Fruit fly (Drosophila melanogaster) whole organism, embryonic: ENCODE results near the gene WASp.
A peak's percentile ranks its signal among the peaks of the same experiment; 100 is the strongest.

ENCODE experiments used
- Ada2b ChIP-seq: fragments of 200-800 bp; sonication (Bioruptor generic); IDR thresholded peaks from 2 replicates; pipeline ENCODE4 v1.3.6; 2022; ENCODE audit warnings: missing biosample characterization, missing genetic modification characterization
- Aef1 ChIP-seq: fragments of 200-800 bp; sonication (Bioruptor generic); IDR thresholded peaks from 3 replicates; pipeline ENCODE4 v1.3.6; 2022; ENCODE audit warnings: missing biosample characterization, missing genetic modification characterization
- CG10267 ChIP-seq: fragments of 200-800 bp; sonication (Bioruptor generic); optimal IDR thresholded peaks from 2 replicates; lab custom pipeline; 2018; ENCODE audit warnings: missing biosample characterization, mild to moderate bottlenecking, missing genetic modification characterization, moderate library complexity
- CG10431 ChIP-seq: fragments of 200-800 bp; sonication (Bioruptor generic); optimal IDR thresholded peaks from 3 replicates; lab custom pipeline; 2018; ENCODE audit warnings: missing biosample characterization, mild to moderate bottlenecking, missing genetic modification characterization
- CG11560 ChIP-seq: fragments of 200-800 bp; sonication (Bioruptor generic); IDR thresholded peaks from 3 replicates; pipeline ENCODE4 v1.3.6; 2022; ENCODE audit warnings: missing biosample characterization, missing genetic modification characterization
- CG11696 ChIP-seq: fragments of 200-800 bp; sonication (Bioruptor generic); IDR thresholded peaks from 2 replicates; pipeline ENCODE4 v1.3.6; 2022; ENCODE audit warnings: missing biosample characterization, missing genetic modification characterization
- CG12659 ChIP-seq: fragments of 200-800 bp; sonication (Bioruptor generic); optimal IDR thresholded peaks from 3 replicates; lab custom pipeline; 2017; ENCODE audit warnings: mild to moderate bottlenecking, missing biosample characterization, missing genetic modification reagents, missing genetic modification characterization
- CG13123 ChIP-seq: fragments of 200-800 bp; sonication (Bioruptor generic); optimal IDR thresholded peaks from 2 replicates; lab custom pipeline; 2016; ENCODE audit warnings: missing biosample characterization, missing genetic modification characterization
- CG14441 ChIP-seq: fragments of 200-800 bp; sonication (Bioruptor generic); IDR thresholded peaks from 2 replicates; pipeline ENCODE4 v1.3.6; 2022; ENCODE audit warnings: missing biosample characterization, missing genetic modification characterization
- CG18476 ChIP-seq: fragments of 200-800 bp; sonication (Bioruptor generic); optimal IDR thresholded peaks from 2 replicates; lab custom pipeline; 2016; ENCODE audit warnings: missing biosample characterization, mild to moderate bottlenecking, missing genetic modification characterization
- CG18599 ChIP-seq: fragments of 200-800 bp; sonication (Bioruptor generic); optimal IDR thresholded peaks from 3 replicates; lab custom pipeline; 2017; ENCODE audit warnings: missing biosample characterization, missing genetic modification characterization, mild to moderate bottlenecking, moderate library complexity, missing genetic modification reagents
- CG31388 ChIP-seq: fragments of 200-800 bp; sonication (Bioruptor generic); optimal IDR thresholded peaks from 2 replicates; lab custom pipeline; 2016; ENCODE audit warnings: missing biosample characterization, missing genetic modification characterization
- CG3726 ChIP-seq: fragments of 200-800 bp; sonication (Bioruptor generic); IDR thresholded peaks from 3 replicates; pipeline ENCODE4, ENCODE4 v1.3.6; 2022; ENCODE audit warnings: missing biosample characterization, missing genetic modification characterization
- CG3838 ChIP-seq: fragments of 200-800 bp; sonication (Bioruptor generic); optimal IDR thresholded peaks from 3 replicates; lab custom pipeline; 2016; ENCODE audit warnings: missing biosample characterization, missing genetic modification characterization
- CG4730 ChIP-seq: fragments of 200-800 bp; sonication (Bioruptor generic); IDR thresholded peaks from 2 replicates; pipeline ENCODE4 v1.3.6; 2022; ENCODE audit warnings: missing biosample characterization, missing genetic modification characterization
- CG5180 ChIP-seq: fragments of 200-800 bp; sonication (Bioruptor generic); optimal IDR thresholded peaks from 3 replicates; lab custom pipeline; 2017; ENCODE audit warnings: missing biosample characterization, missing genetic modification characterization, mild to moderate bottlenecking, moderate library complexity, missing genetic modification reagents
- CG6254 ChIP-seq: fragments of 200-800 bp; sonication (Bioruptor generic); optimal IDR thresholded peaks from 3 replicates; lab custom pipeline; 2017; ENCODE audit warnings: mild to moderate bottlenecking, missing biosample characterization, missing genetic modification reagents, missing genetic modification characterization
- CG7786 ChIP-seq: fragments of 200-800 bp; sonication (Bioruptor generic); optimal IDR thresholded peaks from 2 replicates; lab custom pipeline; 2016; ENCODE audit warnings: missing biosample characterization, missing genetic modification characterization
- CG8944 ChIP-seq: fragments of 200-800 bp; sonication (Bioruptor generic); optimal IDR thresholded peaks from 3 replicates; lab custom pipeline; 2016; ENCODE audit warnings: missing biosample characterization, missing genetic modification characterization
- Camta ChIP-seq: fragments of 200-800 bp; sonication (Bioruptor generic); optimal IDR thresholded peaks from 2 replicates; lab custom pipeline; 2016; ENCODE audit warnings: missing biosample characterization, missing genetic modification characterization
- Dfd ChIP-seq, 2 experiments: fragments of >200 bp; optimal IDR thresholded peaks; 2 replicates each; lab custom pipeline; 2017; ENCODE audit warnings: missing biosample characterization in 2 of 2, missing genetic modification characterization in 2 of 2
- Drgx ChIP-seq: fragments of 200-800 bp; sonication (Bioruptor generic); IDR thresholded peaks from 2 replicates; pipeline ENCODE4 v1.3.6; 2022; ENCODE audit warnings: missing biosample characterization, missing genetic modification characterization
- Hmx ChIP-seq: fragments of 200-800 bp; sonication (Bioruptor generic); optimal IDR thresholded peaks from 2 replicates; lab custom pipeline; 2016; ENCODE audit warnings: missing biosample characterization, missing genetic modification characterization
- MTF-1 ChIP-seq: fragments of 200-800 bp; sonication (Bioruptor generic); optimal IDR thresholded peaks from 2 replicates; lab custom pipeline; 2018; ENCODE audit warnings: missing biosample characterization, mild to moderate bottlenecking, missing genetic modification characterization, borderline replicate concordance
- Max ChIP-seq: fragments of 200-800 bp; sonication (Bioruptor generic); optimal IDR thresholded peaks from 2 replicates; lab custom pipeline; 2016; ENCODE audit warnings: missing biosample characterization, mild to moderate bottlenecking, missing genetic modification characterization
- NK7.1 ChIP-seq: fragments of 200-800 bp; sonication (Bioruptor generic); optimal IDR thresholded peaks from 3 replicates; lab custom pipeline; 2016; ENCODE audit warnings: missing biosample characterization, missing genetic modification characterization
- Poxn ChIP-seq: fragments of 200-800 bp; sonication (Bioruptor generic); IDR thresholded peaks from 2 replicates; pipeline ENCODE4 v1.3.6; 2022; ENCODE audit warnings: missing biosample characterization, missing genetic modification characterization
- Ssrp ChIP-seq: fragments of 200-800 bp; sonication (Bioruptor generic); optimal IDR thresholded peaks from 2 replicates; lab custom pipeline; 2018; ENCODE audit warnings: missing biosample characterization, mild to moderate bottlenecking, missing genetic modification characterization, moderate library complexity
- Stat92E ChIP-seq, 3 experiments: fragments of >200 bp in 2 of 3; fragments of 200-800 bp in 1 of 3; sonication (Bioruptor generic) in 1 of 3; optimal IDR thresholded peaks; 2 replicates each; lab custom pipeline; 2017 to 2019; ENCODE audit warnings: missing biosample characterization in 3 of 3, missing genetic modification characterization in 3 of 3, mild to moderate bottlenecking in 1 of 3, moderate library complexity in 1 of 3
- Tbp ChIP-seq: fragments of >200 bp; optimal IDR thresholded peaks from 2 replicates; lab custom pipeline; 2018; ENCODE audit warnings: missing biosample characterization, missing genetic modification characterization
- Xbp1 ChIP-seq: fragments of 200-800 bp; sonication (Bioruptor generic); optimal IDR thresholded peaks from 3 replicates; lab custom pipeline; 2016; ENCODE audit warnings: missing biosample characterization, mild to moderate bottlenecking, missing genetic modification characterization
- ac ChIP-seq: fragments of 200-800 bp; sonication (Bioruptor generic); optimal IDR thresholded peaks from 3 replicates; lab custom pipeline; 2017; ENCODE audit warnings: missing biosample characterization, mild to moderate bottlenecking, missing genetic modification characterization
- bcd ChIP-seq: fragments of 200-800 bp; sonication (Bioruptor generic); optimal IDR thresholded peaks from 2 replicates; lab custom pipeline; 2017; ENCODE audit warnings: missing biosample characterization, mild to moderate bottlenecking, missing genetic modification characterization
- btn ChIP-seq: fragments of 200-800 bp; sonication (Bioruptor generic); optimal IDR thresholded peaks from 2 replicates; lab custom pipeline; 2016; ENCODE audit warnings: missing biosample characterization, missing genetic modification characterization
- cad ChIP-seq: fragments of >200 bp; optimal IDR thresholded peaks from 2 replicates; lab custom pipeline; 2017; ENCODE audit warnings: missing biosample characterization, missing genetic modification characterization
- cg ChIP-seq: fragments of 200-800 bp; sonication (Bioruptor generic); optimal IDR thresholded peaks from 3 replicates; lab custom pipeline; 2019; ENCODE audit warnings: missing biosample characterization, mild to moderate bottlenecking, missing genetic modification characterization, moderate library complexity
- gsb-n ChIP-seq: fragments of 200-800 bp; sonication (Bioruptor generic); optimal IDR thresholded peaks from 3 replicates; lab custom pipeline; 2018; ENCODE audit warnings: missing biosample characterization, mild to moderate bottlenecking, missing genetic modification characterization
- insv ChIP-seq, 2 experiments: fragments of 200-800 bp; sonication (Bioruptor generic); optimal IDR thresholded peaks; 3 replicates each; lab custom pipeline; 2016 to 2018; ENCODE audit warnings: missing biosample characterization in 2 of 2, missing genetic modification characterization in 2 of 2
- nom ChIP-seq: fragments of 200-800 bp; sonication (Bioruptor generic); optimal IDR thresholded peaks from 2 replicates; lab custom pipeline; 2017; ENCODE audit warnings: missing biosample characterization, missing genetic modification characterization, mild to moderate bottlenecking, moderate library complexity, missing genetic modification reagents
- pan ChIP-seq, 4 experiments: fragments of >200 bp in 3 of 4; fragments of 200-800 bp in 1 of 4; sonication (Bioruptor generic) in 1 of 4; optimal IDR thresholded peaks in 3 of 4; IDR thresholded peaks in 1 of 4; 2 replicates each; pipeline versions ENCODE4 v1.3.6 to Lab custom; 2017 to 2022; ENCODE audit warnings: missing biosample characterization in 2 of 4, missing genetic modification characterization in 2 of 4, mixed read lengths in 1 of 4
- pzg ChIP-seq: fragments of 200-800 bp; sonication (Bioruptor generic); optimal IDR thresholded peaks from 3 replicates; lab custom pipeline; 2018; ENCODE audit warnings: missing biosample characterization, mild to moderate bottlenecking, missing genetic modification characterization, moderate library complexity
- repo ChIP-seq: fragments of 200-800 bp; sonication (Bioruptor generic); optimal IDR thresholded peaks from 2 replicates; lab custom pipeline; 2016; ENCODE audit warnings: missing biosample characterization, missing genetic modification characterization
- ro ChIP-seq: fragments of 200-800 bp; sonication (Bioruptor generic); IDR thresholded peaks from 2 replicates; pipeline ENCODE4 v1.3.6; 2022; ENCODE audit warnings: missing biosample characterization, missing genetic modification characterization
- salm ChIP-seq: fragments of 200-800 bp; sonication (Bioruptor generic); optimal IDR thresholded peaks from 2 replicates; lab custom pipeline; 2018; ENCODE audit warnings: missing biosample characterization, mild to moderate bottlenecking, missing genetic modification characterization
- sc ChIP-seq, 3 experiments: fragments of >200 bp in 2 of 3; fragments of 200-800 bp in 1 of 3; sonication (Bioruptor generic) in 1 of 3; optimal IDR thresholded peaks; 2 replicates in 2 of 3; 3 replicates in 1 of 3; lab custom pipeline; 2017; ENCODE audit warnings: mild to moderate bottlenecking in 1 of 3, missing biosample characterization in 1 of 3, missing genetic modification characterization in 1 of 3, missing genetic modification reagents in 1 of 3
- slp2 ChIP-seq: fragments of 200-800 bp; sonication (Bioruptor generic); optimal IDR thresholded peaks from 2 replicates; lab custom pipeline; 2016; ENCODE audit warnings: missing biosample characterization, missing genetic modification characterization
- sqz ChIP-seq: fragments of 200-800 bp; sonication (Bioruptor generic); optimal IDR thresholded peaks from 3 replicates; lab custom pipeline; 2018; ENCODE audit warnings: missing biosample characterization, mild to moderate bottlenecking, missing genetic modification characterization
- yki ChIP-seq: fragments of >200 bp; optimal IDR thresholded peaks from 3 replicates; lab custom pipeline; 2018

Gene WASp

dm6 chr3R:28844611-28845376 lies 13.0 kb upstream of the WASp start, which contains the start of the genes Apc and spg (continued):
- TF ChIP-seq CG8944 (GFP tag; lab: Kevin White, UChicago) (no peak), CG10431 (no peak), Drgx (GFP tag; lab: Robert Waterston, UW) (0 out of 2 replicates have a peak, but pooled peaks have one; percentile 61), CG12659 (GFP tag; lab: Kevin White, UChicago) (peak; percentile 87), CG4730 (no peak), insv (GFP tag; optimal IDR thresholded peaks at IDR 0.05; lab: Kevin White, UChicago) (peak in 1 of 2 experiments; percentile 49), CG18599 (GFP tag; lab: Kevin White, UChicago) (peak; percentile 44), Xbp1 (GFP tag; lab: Kevin White, UChicago) (peak; percentile 26), repo (GFP tag; lab: Kevin White, UChicago) (no peak), NK7.1 (peak; percentile 27), CG14441 (GFP tag; lab: Robert Waterston, UW) (no peak), ac (GFP tag; lab: Kevin White, UChicago) (peak; percentile 8), CG3838 (GFP tag; lab: Kevin White, UChicago) (peak; percentile 32), Ssrp (tag; lab: Kevin White, UChicago) (peak; percentile 9), nom (GFP tag; lab: Kevin White, UChicago) (peak; percentile 77), yki (lab: Kevin White, UChicago) (no peak), CG10267 (peak; percentile 61), CG11560 (tag; lab: Robert Waterston, UW) (peak; percentile 93), Camta (peak; percentile 27), slp2 (peak; percentile 17), cg (GFP tag; lab: Kevin White, UChicago) (no peak), salm (tag; lab: Kevin White, UChicago) (peak; percentile 57), CG11696 (GFP tag; lab: Robert Waterston, UW) (no peak), CG3726 (GFP tag; lab: Robert Waterston, UW) (no peak), Hmx (GFP tag; lab: Kevin White, UChicago) (peak; percentile 0), pzg (peak; percentile 93), Stat92E (GFP tag; optimal IDR thresholded peaks at IDR 0.05; lab: Kevin White, UChicago) (peak in 1 of 3 experiments; percentile 65), Poxn (GFP tag; lab: Robert Waterston, UW) (no peak), sc (optimal IDR thresholded peaks at IDR 0.05; lab: Kevin White, UChicago) (no peak), sc (GFP tag; optimal IDR thresholded peaks at IDR 0.05; lab: Kevin White, UChicago) (no peak), Aef1 (GFP tag; lab: Robert Waterston, UW) (peak; percentile 77), pan (optimal IDR thresholded peaks at IDR 0.05; lab: Kevin White, UChicago) (no peak), pan (GFP tag; optimal IDR thresholded peaks at IDR 0.05 in 1 of 2, IDR thresholded peaks at IDR 0.05 in 1 of 2) (peak in 1 of 2 experiments; percentile 53), ro (GFP tag; lab: Robert Waterston, UW) (no peak), CG13123 (GFP tag; lab: Kevin White, UChicago) (no peak), Max (GFP tag; lab: Kevin White, UChicago) (no peak), Dfd (GFP tag; optimal IDR thresholded peaks at IDR 0.05; lab: Kevin White, UChicago) (no peak), CG31388 (no peak), bcd (GFP tag; lab: Kevin White, UChicago) (peak; percentile 7), CG5180 (GFP tag; lab: Kevin White, UChicago) (peak; percentile 38), Tbp (GFP tag; lab: Kevin White, UChicago) (peak; percentile 92), sqz (peak; percentile 39), cad (GFP tag; lab: Kevin White, UChicago) (peak; percentile 76), MTF-1 (GFP tag; lab: Kevin White, UChicago) (peak; percentile 66), CG18476 (GFP tag; lab: Kevin White, UChicago) (peak; percentile 51), btn (no peak), CG6254 (GFP tag; lab: Kevin White, UChicago) (no peak), gsb-n (tag; lab: Kevin White, UChicago) (peak; percentile 35), CG7786 (peak; percentile 7), Ada2b (GFP tag; lab: Robert Waterston, UW) (no peak)
